Fruit fly (Drosophila melanogaster) Kc167 (cell line): ENCODE results near the gene GstO2.

ENCODE experiments used
- Myc ChIP-seq: fragments of >200 bp; optimal IDR thresholded peaks from 2 replicates; lab custom pipeline; 2017; ENCODE audit warnings: missing external identifiers
- Sin3A ChIP-seq: fragments of >200 bp; optimal IDR thresholded peaks from 2 replicates; lab custom pipeline; 2018; ENCODE audit warnings: missing external identifiers
- h ChIP-seq: fragments of >200 bp; optimal IDR thresholded peaks from 3 replicates; lab custom pipeline; 2018; ENCODE audit warnings: missing external identifiers
- insv ChIP-seq: fragments of >200 bp; optimal IDR thresholded peaks from 3 replicates; lab custom pipeline; 2018; ENCODE audit warnings: missing external identifiers
- psq ChIP-seq: fragments of >200 bp; optimal IDR thresholded peaks from 2 replicates; lab custom pipeline; 2017; ENCODE audit warnings: missing external identifiers
- ttk ChIP-seq: sonication (Bioruptor generic); optimal IDR thresholded peaks from 2 replicates; lab custom pipeline; 2017; ENCODE audit warnings: missing external identifiers

GstO2 gene

DNA sequence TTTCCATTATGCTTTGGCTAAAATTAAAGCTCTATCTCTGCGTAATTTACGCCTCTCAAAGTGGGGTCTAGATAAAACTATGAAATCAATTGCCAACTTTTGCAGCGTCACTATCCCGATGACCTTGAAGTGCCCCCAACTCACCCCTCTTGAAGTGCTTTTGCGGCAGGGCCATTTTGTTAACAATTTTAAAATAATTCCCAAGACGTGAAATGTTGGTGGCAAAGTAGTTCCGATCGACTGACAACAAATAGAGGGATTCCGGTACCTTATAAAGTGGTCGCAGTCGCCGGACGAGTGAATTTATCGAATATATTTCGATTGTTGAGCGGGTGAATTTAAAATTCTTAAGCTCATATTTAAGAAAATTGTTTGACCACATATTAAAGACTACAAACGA is at the start of gene GstO2:
GstO2 (minus strand) TSS at position 245 of the 400 bp plus-strand sequence.
- TF ChIP-seq psq (lab: Kevin White, UChicago) (no peak), Myc (lab: Kevin White, UChicago) (no peak), h (lab: Kevin White, UChicago) (no peak), Sin3A (lab: Kevin White, UChicago) (no peak), ttk (lab: Kevin White, UChicago) (no peak), insv (lab: Kevin White, UChicago) (no peak)

DNA sequence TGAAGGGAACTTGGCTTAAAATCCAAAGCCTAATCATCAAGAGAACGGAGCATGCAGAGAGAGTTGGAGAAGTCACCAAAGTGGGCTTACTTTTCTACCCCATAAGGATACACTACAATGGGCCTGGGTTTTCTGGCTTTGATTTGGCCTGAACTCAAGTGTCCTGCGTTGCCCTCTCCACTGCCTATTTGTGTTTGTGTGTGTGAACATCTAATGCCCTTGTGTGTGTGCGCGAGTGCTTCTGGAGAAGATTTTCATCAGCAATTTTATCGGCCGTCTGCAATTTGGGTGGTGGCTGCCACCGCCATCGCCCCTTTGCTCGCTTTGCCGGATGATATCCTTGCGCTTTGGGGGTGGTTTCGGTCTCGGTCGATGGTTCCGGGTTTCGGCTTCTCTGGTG is 37.3 kb upstream of the GstO2 start:
- TF ChIP-seq Sin3A (lab: Kevin White, UChicago) (no peak), h (lab: Kevin White, UChicago) (no peak), ttk (lab: Kevin White, UChicago) (no peak), psq (lab: Kevin White, UChicago) (no peak), Myc (lab: Kevin White, UChicago) (no peak), insv (lab: Kevin White, UChicago) (no peak)

DNA sequence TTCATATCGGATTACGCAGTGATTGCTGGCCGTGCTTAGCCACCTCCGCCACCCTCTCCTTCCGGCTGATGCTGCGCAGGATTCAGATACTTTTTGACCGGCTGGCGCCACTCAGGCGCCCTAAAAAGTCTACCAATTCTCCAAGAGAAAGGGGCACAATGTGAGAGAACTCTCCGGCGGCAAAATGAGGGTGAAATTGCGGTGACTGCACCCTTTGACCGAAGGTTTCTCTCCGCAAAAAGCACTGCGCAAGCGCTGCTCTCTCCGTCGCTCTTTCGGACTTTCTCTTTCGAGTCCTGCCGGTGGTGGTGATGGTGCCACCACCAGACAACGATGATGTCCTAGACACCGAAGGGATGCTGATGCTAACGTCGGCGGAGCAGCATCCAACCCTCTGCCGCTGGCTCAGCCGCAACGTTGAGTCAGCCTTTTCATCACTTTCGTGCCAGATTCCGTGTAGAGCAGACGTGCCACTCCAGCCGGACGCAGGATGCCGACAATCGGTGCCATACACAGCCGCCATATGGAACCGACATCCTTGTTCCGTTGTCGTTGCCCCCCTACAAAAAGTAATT is 36.5 kb upstream of the GstO2 start:
- TF ChIP-seq Myc (lab: Kevin White, UChicago) (no peak), h (lab: Kevin White, UChicago) (no peak), insv (lab: Kevin White, UChicago) (no peak), psq (lab: Kevin White, UChicago) (no peak), Sin3A (lab: Kevin White, UChicago) (no peak), ttk (lab: Kevin White, UChicago) (no peak)

DNA sequence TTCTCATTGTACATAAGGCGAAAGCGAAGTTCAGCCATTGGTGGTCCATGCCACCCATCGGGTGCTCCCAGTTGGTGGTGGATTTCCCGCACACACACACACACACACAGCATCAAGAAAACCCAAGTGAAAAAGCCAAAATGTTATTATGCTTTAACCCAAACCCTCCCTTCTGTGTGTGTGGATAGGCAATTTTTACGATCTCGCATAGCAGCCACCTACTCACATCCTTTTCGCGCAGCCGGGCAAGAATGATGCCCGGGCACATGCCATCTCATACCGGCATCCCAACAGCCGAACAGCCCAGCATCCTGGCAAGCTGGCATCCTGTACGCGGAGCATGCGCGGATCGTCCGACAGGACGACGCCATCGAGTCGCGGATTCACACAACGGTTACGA is 33.7 kb upstream of the GstO2 start:
- TF ChIP-seq psq (lab: Kevin White, UChicago), result no peak
- no peak for TF ChIP-seq h (lab: Kevin White, UChicago)
- TF ChIP-seq insv (lab: Kevin White, UChicago), result no peak
- no peak for TF ChIP-seq Sin3A (lab: Kevin White, UChicago)
- TF ChIP-seq Myc (lab: Kevin White, UChicago), result no peak
- TF ChIP-seq ttk (lab: Kevin White, UChicago), result no peak

DNA sequence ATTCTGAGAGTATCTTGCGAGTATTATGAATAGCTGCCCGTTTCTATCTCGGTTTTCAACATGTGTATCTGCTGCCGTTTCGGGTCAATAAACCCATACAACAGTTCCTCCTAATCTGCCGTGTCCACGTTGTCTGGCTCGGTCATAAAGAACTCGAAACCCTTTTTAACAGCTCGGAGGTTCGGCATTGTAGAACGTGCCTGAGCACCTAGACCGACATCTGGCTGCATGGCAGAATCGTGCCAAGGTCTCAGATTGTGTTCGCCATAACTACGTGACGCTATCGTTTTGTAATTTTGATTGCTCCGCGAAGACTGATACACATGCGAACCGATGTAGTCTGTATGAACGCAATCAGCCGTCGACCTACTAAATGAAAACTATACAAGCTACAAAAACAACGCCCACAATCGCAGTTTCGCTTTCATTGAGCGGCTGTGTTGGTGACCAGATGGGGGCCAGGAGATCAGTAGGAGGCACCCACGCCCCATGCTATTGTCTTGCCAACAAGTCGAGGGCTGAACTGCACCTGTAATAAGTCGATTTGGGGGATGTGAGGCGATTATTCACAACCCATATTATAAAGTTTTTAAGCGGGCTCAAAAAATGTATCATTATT is 30.8 kb upstream of the GstO2 start:
- TF ChIP-seq h (lab: Kevin White, UChicago) (no peak), ttk (lab: Kevin White, UChicago) (no peak), Sin3A (lab: Kevin White, UChicago) (no peak)

DNA sequence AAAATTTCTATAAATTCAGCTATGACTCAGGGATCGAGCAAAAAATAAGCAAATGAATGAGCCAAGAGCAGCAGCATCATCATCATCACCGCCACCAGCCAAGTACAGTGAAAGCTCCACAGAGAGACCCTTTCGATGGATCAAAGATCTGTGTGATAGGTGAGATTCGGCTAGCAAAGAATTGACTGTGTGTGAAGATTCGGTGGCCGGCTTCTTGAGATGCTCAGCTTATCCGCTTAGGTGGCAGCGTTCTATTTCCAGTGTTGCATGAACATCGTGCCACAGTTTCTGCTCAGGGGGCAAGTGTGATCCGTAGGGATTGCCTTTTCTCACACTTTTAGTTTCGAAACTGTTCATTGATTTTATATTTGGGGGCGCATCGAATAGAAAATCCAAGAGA is 29.8 kb upstream of the GstO2 start:
- TF ChIP-seq Sin3A (lab: Kevin White, UChicago), result no peak
- no peak for TF ChIP-seq h (lab: Kevin White, UChicago)
- no peak for TF ChIP-seq insv (lab: Kevin White, UChicago)
- TF ChIP-seq ttk (lab: Kevin White, UChicago), result no peak
- TF ChIP-seq Myc (lab: Kevin White, UChicago), result no peak

DNA sequence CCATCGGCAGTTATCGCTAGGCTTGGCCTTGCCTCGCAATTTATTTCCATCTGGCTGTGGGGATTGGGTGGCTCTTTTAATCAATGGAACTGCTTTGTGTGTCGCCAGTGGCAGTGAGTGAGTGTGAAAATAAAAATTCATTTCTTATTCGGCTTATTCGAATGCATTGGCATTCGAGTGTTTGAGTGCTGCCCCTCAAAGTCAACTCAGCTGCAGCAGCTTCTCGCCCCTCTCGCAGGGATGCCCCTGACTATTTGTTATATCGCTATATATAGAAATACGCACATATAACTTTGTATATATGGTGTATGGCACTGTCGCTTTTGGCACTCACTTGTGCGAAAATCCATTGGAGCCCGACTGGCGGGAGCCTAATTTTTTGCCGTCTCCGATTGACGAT is 27.5 kb upstream of the GstO2 start:
- no peak for TF ChIP-seq insv (lab: Kevin White, UChicago)
- no peak for TF ChIP-seq h (lab: Kevin White, UChicago)
- no peak for TF ChIP-seq ttk (lab: Kevin White, UChicago)
- TF ChIP-seq Myc (lab: Kevin White, UChicago), result no peak
- no peak for TF ChIP-seq Sin3A (lab: Kevin White, UChicago)
- no peak for TF ChIP-seq psq (lab: Kevin White, UChicago)

DNA sequence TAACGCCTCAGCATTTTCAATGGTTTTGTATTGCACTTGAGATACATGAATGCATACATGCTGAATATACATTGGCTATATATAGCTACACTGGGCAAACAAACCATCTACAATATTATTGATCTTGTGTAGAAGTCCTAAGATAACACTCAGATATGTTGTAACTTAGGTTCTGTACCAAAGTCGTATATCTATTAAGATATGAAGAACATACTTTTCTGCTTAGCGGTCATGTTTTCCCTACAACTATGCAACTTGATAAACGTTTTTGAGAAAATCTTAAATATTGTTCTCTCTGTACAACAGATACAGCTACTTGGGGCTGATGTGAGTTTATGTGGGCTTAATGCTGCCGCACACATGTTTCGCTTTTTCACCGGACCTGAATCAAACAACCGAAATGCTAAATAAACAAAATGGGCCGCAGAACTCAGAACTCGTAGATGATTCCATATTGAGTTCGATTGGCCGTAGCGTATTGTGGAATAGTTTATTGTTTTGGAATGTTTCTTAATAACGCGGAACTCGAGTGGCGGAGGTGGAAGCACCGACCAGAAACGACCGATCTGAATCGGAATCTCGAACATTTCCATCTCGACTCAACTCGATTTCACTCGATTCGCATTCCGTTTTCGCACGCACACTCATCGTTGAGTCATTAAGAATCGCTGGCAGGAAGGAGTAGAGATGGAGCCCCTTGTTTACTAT is 26.0 kb upstream of the GstO2 start:
- TF ChIP-seq insv (lab: Kevin White, UChicago) (no peak), h (lab: Kevin White, UChicago) (no peak), ttk (lab: Kevin White, UChicago) (no peak), Myc (lab: Kevin White, UChicago) (no peak), psq (lab: Kevin White, UChicago) (no peak), Sin3A (lab: Kevin White, UChicago) (no peak)

DNA sequence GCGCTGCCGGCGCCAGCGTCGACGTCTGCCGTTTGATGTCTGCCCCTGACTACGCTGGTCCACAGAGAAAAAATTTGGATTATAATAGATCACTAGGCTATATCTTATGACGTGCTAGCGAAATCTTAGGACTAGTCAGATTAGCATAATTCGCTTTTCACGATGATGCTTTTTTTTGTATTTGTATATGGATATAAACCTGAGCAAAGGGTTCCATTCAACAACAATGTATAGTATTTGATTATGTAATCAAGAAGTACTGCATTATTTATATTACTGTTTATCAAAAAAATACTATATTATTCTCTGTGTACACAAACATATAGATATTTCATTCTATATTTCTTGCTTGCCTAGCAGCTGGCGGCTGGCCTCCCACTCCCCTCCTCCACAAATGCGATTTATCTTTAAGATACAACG is 23.8 kb upstream of the GstO2 start:
- TF ChIP-seq Sin3A (lab: Kevin White, UChicago), result no peak
- no peak for TF ChIP-seq psq (lab: Kevin White, UChicago)
- no peak for TF ChIP-seq ttk (lab: Kevin White, UChicago)
- no peak for TF ChIP-seq insv (lab: Kevin White, UChicago)

DNA sequence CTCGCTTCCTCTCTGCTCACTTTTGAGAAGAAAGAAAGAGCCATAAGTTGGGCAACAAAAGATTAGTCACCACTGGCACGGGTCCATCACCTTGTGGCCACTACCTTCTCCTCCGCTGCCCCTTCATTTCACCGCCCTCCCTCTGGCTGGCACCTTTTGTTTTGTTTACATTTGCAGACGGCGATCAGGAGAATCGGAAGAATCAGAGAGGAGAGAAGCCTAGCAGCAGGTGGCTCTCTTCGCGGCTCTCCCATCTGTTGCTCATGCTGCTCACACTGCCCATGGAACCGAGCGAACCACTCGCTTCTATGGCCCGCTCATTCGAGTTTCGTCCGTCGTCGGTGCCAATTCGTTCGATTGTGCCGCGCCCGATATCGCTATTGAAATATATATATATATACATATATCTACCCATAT is 23.1 kb upstream of the GstO2 start:
- TF ChIP-seq psq (lab: Kevin White, UChicago) (no peak), ttk (lab: Kevin White, UChicago) (no peak), Myc (lab: Kevin White, UChicago) (no peak), insv (lab: Kevin White, UChicago) (no peak), Sin3A (lab: Kevin White, UChicago) (no peak), h (lab: Kevin White, UChicago) (no peak)

DNA sequence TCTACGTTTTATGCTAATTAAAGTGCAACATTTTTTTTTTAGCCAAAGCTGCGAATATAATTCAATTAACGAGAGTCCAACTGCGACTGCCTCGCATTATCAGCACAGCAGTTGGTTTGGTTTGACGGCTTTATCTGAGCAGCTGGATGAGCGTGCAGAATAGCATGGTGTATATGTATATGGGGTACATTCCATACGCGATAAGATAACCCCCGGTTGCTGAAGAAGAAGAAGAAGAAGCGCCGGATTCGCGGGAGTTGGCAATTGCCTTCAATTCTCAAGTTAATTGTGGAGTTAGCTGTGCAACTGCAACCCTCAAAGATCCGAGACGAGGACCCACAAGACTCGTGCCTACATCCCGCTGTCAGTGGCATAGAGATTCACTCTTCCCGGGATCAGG is 22.2 kb upstream of the GstO2 start:
- TF ChIP-seq Myc (lab: Kevin White, UChicago) (no peak), psq (lab: Kevin White, UChicago) (no peak), insv (lab: Kevin White, UChicago) (no peak), ttk (lab: Kevin White, UChicago) (no peak), h (lab: Kevin White, UChicago) (no peak), Sin3A (lab: Kevin White, UChicago) (no peak)
